Fruit fly (Drosophila melanogaster): Measurements from ENCODE around the gene CG6454.

dm6 chr3R:24384952-24385351 lies 36.0 kb downstream of the CG6454 start, which contains the start of gene CG17780:
- TF ChIP-seq lola (GFP tag; optimal IDR thresholded peaks at IDR 0.05) (no peak), fru (GFP tag; optimal IDR thresholded peaks at IDR 0.05) (no peak), h (GFP tag; optimal IDR thresholded peaks at IDR 0.05) (no peak), ey (GFP tag; optimal IDR thresholded peaks at IDR 0.05) (no peak), CrebA (GFP tag; optimal IDR thresholded peaks at IDR 0.05; ENCODE audit: borderline replicate concordance) (no peak), usp (GFP tag; optimal IDR thresholded peaks at IDR 0.05) (no peak), Dif (GFP tag; optimal IDR thresholded peaks at IDR 0.05; ENCODE audit: partially characterized antibody) (no peak), psq (GFP tag; optimal IDR thresholded peaks at IDR 0.05) (no peak), Abd-B (GFP tag; optimal IDR thresholded peaks at IDR 0.05) (no peak), dmrt93B (GFP tag; optimal IDR thresholded peaks at IDR 0.05) (no peak), pan (optimal IDR thresholded peaks at IDR 0.05) (no peak), N (GFP tag; optimal IDR thresholded peaks at IDR 0.05) (no peak), Rel (GFP tag; optimal IDR thresholded peaks at IDR 0.05) (no peak), Rel (tag; optimal IDR thresholded peaks at IDR 0.05) (no peak)
